Worm (Caenorhabditis elegans): ENCODE measurements around the gene hrde-2.

Gene hrde-2

ce11 chrV:15004800-15005199, at the start of gene hrde-2:
Gene hrde-2 (plus strand): TSS chrV:15005100.
- TF ChIP-seq lsy-2 (tag; optimal IDR thresholded peaks at IDR 0.05) = no peak

ce11 chrV:14955676-14956075, 49.2 kb upstream of the hrde-2 start, which contains the start of gene F02D8.9:
Gene F02D8.9 (minus strand): TSS chrV:14955776.
- no peak for TF ChIP-seq sma-9 (GFP tag; optimal IDR thresholded peaks at IDR 0.05)
- TF ChIP-seq sma-9 (tag; optimal IDR thresholded peaks at IDR 0.05) = no peak
- TF ChIP-seq F13H6.1 (tag; optimal IDR thresholded peaks at IDR 0.05) = no peak
- TF ChIP-seq lsy-2 (tag; optimal IDR thresholded peaks at IDR 0.05) = no peak
- TF ChIP-seq mab-5 (tag; optimal IDR thresholded peaks at IDR 0.05) = no peak
- no peak for TF ChIP-seq ama-1 (optimal IDR thresholded peaks at IDR 0.05)
- no peak for TF ChIP-seq nhr-237 (tag; optimal IDR thresholded peaks at IDR 0.05)
- TF ChIP-seq nhr-11 (tag; optimal IDR thresholded peaks at IDR 0.05) = no peak
- no peak for TF ChIP-seq crh-2 (tag; optimal IDR thresholded peaks at IDR 0.05)
- TF ChIP-seq blmp-1 (tag; optimal IDR thresholded peaks at IDR 0.05; ENCODE audit: insufficient read depth) = no peak
- TF ChIP-seq sem-4 (tag; optimal IDR thresholded peaks at IDR 0.05) = no peak
- no peak for TF ChIP-seq snpc-4 (tag; optimal IDR thresholded peaks at IDR 0.05)
- no peak for TF ChIP-seq zag-1 (tag; optimal IDR thresholded peaks at IDR 0.05)
- no peak for TF ChIP-seq unc-55 (GFP tag; optimal IDR thresholded peaks at IDR 0.05)

ce11 chrV:14971136-14971535, 33.8 kb upstream of the hrde-2 start, which contains the start of gene nlp-59:
Gene nlp-59 (plus strand): TSS chrV:14971436.
- TF ChIP-seq F13H6.1 (tag; optimal IDR thresholded peaks at IDR 0.05) (no peak), ZK546.5 (tag; optimal IDR thresholded peaks at IDR 0.05) (no peak), ztf-11 (tag; optimal IDR thresholded peaks at IDR 0.05) (no peak), nhr-77 (tag; optimal IDR thresholded peaks at IDR 0.05) (no peak), sem-4 (tag; optimal IDR thresholded peaks at IDR 0.05) (no peak), lin-11 (tag; optimal IDR thresholded peaks at IDR 0.05) (no peak)

ce11 chrV:14978205-14978751, 26.6 kb upstream of the hrde-2 start, which contains the start of the genes grd-12 and F02D8.1:
Gene grd-12 (plus strand): TSS chrV:14978505.
Gene F02D8.1 (minus strand): TSS chrV:14978701.
- no peak for TF ChIP-seq ztf-1 (GFP tag; conservative IDR thresholded peaks at IDR 0.05)
- TF ChIP-seq skn-1 (tag; optimal IDR thresholded peaks at IDR 0.05) = no peak
- TF ChIP-seq elt-3 (tag; optimal IDR thresholded peaks at IDR 0.05) = no peak
- TF ChIP-seq ama-1 (optimal IDR thresholded peaks at IDR 0.05) = no peak
- TF ChIP-seq nhr-237 (tag; optimal IDR thresholded peaks at IDR 0.05) = no peak
- TF ChIP-seq sma-9 (GFP tag; optimal IDR thresholded peaks at IDR 0.05) = no peak
- no peak for TF ChIP-seq sma-9 (tag; optimal IDR thresholded peaks at IDR 0.05)
- no peak for TF ChIP-seq ceh-82 (tag; optimal IDR thresholded peaks at IDR 0.05)
- no peak for TF ChIP-seq sma-3 (GFP tag; optimal IDR thresholded peaks at IDR 0.05)
- TF ChIP-seq nhr-77 (tag; optimal IDR thresholded peaks at IDR 0.05) = no peak
- TF ChIP-seq unc-39 (tag; optimal IDR thresholded peaks at IDR 0.05) = no peak
- TF ChIP-seq ceh-16 (tag; optimal IDR thresholded peaks at IDR 0.05) = no peak
- TF ChIP-seq sem-4 (tag; optimal IDR thresholded peaks at IDR 0.05) = no peak
- TF ChIP-seq nhr-129 (tag; optimal IDR thresholded peaks at IDR 0.05) = no peak

- no peak for TF ChIP-seq ztf-11 (tag; optimal IDR thresholded peaks at IDR 0.05)
- no peak for TF ChIP-seq R02D3.7 (tag; optimal IDR thresholded peaks at IDR 0.05)
- TF ChIP-seq mbf-1 (tag; optimal IDR thresholded peaks at IDR 0.05) = no peak
- TF ChIP-seq egl-27 (tag; optimal IDR thresholded peaks at IDR 0.05) = no peak
- TF ChIP-seq lin-13 (GFP tag; optimal IDR thresholded peaks at IDR 0.05) = no peak
- TF ChIP-seq nhr-23 (tag; optimal IDR thresholded peaks at IDR 0.05) = no peak
- TF ChIP-seq ZK546.5 (tag; optimal IDR thresholded peaks at IDR 0.05) = no peak
- TF ChIP-seq mab-5 (tag; optimal IDR thresholded peaks at IDR 0.05) = no peak
- TF ChIP-seq Y55F3AM.14 (GFP tag; optimal IDR thresholded peaks at IDR 0.05) = no peak
- no peak for TF ChIP-seq F13H6.1 (tag; optimal IDR thresholded peaks at IDR 0.05)
- TF ChIP-seq nhr-129 (tag; optimal IDR thresholded peaks at IDR 0.05) = no peak
- no peak for TF ChIP-seq nhr-25 (tag; optimal IDR thresholded peaks at IDR 0.05)
- TF ChIP-seq alr-1 (tag; optimal IDR thresholded peaks at IDR 0.05) = no peak
Measured at ce11 chrV:14979937-14980336, 25.0 kb upstream of the hrde-2 start, which contains the start of gene xbx-1. Gene xbx-1 (plus strand): TSS chrV:14980237.
